Worm (Caenorhabditis elegans): ENCODE measurements around the gene K09E2.3.

DNA sequence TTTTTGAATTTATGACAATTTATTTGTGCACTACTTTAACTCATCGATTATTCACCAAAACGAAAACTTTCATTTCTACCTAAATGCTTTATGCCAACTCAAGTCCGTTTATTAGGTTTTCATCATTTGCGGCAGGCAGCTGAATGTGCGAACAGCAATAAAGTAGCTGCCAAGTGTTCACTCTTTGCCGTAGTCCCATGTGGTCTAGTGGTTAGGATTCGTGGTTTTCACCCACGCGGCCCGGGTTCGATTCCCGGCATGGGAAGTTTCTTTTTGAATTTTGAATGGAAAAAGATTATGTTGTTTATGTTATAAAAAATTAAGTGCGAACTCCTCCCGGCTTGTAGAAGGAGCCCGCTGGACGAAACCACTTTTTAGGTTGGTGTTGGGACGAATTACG is 26.6 kb upstream of the K09E2.3 start:
- TF ChIP-seq ama-1 (optimal IDR thresholded peaks at IDR 0.05) (no peak), tbx-37 (GFP tag; conservative IDR thresholded peaks at IDR 0.05) (peak; percentile 80), F13C5.2 (tag; optimal IDR thresholded peaks at IDR 0.05) (peak; percentile 81), sea-1 (GFP tag; conservative IDR thresholded peaks at IDR 0.05) (peak; percentile 93), tbx-11 (GFP tag; IDR thresholded peaks at IDR 0.05) (peak; percentile 89), ceh-13 (GFP tag; optimal IDR thresholded peaks at IDR 0.05) (peak; percentile 76), flt-1 (GFP tag; IDR thresholded peaks at IDR 0.05) (peak; percentile 91), B0310.2 (tag; optimal IDR thresholded peaks at IDR 0.05) (peak; percentile 71), tra-4 (tag; optimal IDR thresholded peaks at IDR 0.05) (peak; percentile 66), aly-1 (tag; optimal IDR thresholded peaks at IDR 0.05) (peak; percentile 89), ets-7 (tag; optimal IDR thresholded peaks at IDR 0.05) (peak; percentile 39), scrt-1 (GFP tag; IDR thresholded peaks at IDR 0.05) (peak; percentile 89), pes-1 (GFP tag; IDR thresholded peaks at IDR 0.05) (peak; percentile 92)
